Fruit fly (Drosophila melanogaster) whole organism, embryonic: ENCODE measurements around the gene CG3091.

Experiments
- Blimp-1 ChIP-seq: fragments of 200-800 bp; sonication (Bioruptor generic); optimal IDR thresholded peaks from 3 replicates; lab custom pipeline; 2018; ENCODE audit warnings: missing biosample characterization, missing genetic modification characterization, mild to moderate bottlenecking, moderate library complexity, missing genetic modification reagents
- BtbVII ChIP-seq: fragments of 200-800 bp; sonication (Bioruptor generic); optimal IDR thresholded peaks from 3 replicates; lab custom pipeline; 2017; ENCODE audit warnings: missing biosample characterization, mild to moderate bottlenecking, missing genetic modification characterization
- CG11247 ChIP-seq: fragments of 200-800 bp; sonication (Bioruptor generic); IDR thresholded peaks from 2 replicates; pipeline ENCODE4 v1.3.6; 2022; ENCODE audit warnings: missing biosample characterization, missing genetic modification characterization
- CG11695 ChIP-seq: fragments of 200-800 bp; sonication (Bioruptor generic); IDR thresholded peaks from 3 replicates; pipeline ENCODE4 v1.3.6; 2022; ENCODE audit warnings: missing biosample characterization, missing genetic modification characterization
- CG1233 ChIP-seq: fragments of 200-800 bp; sonication (Bioruptor generic); optimal IDR thresholded peaks from 4 replicates; lab custom pipeline; 2018; ENCODE audit warnings: missing biosample characterization, mild to moderate bottlenecking, missing genetic modification characterization
- CG13296 ChIP-seq: fragments of 200-800 bp; sonication (Bioruptor generic); optimal IDR thresholded peaks from 3 replicates; lab custom pipeline; 2018; ENCODE audit warnings: missing biosample characterization, mild to moderate bottlenecking, missing genetic modification characterization
- CG13624 ChIP-seq: fragments of 200-800 bp; sonication (Bioruptor generic); optimal IDR thresholded peaks from 2 replicates; lab custom pipeline; 2016; ENCODE audit warnings: missing biosample characterization, missing genetic modification characterization
- CG13775 ChIP-seq: fragments of 200-800 bp; sonication (Bioruptor generic); optimal IDR thresholded peaks from 3 replicates; lab custom pipeline; 2017; ENCODE audit warnings: missing biosample characterization, mild to moderate bottlenecking, missing genetic modification characterization
- CG17359 ChIP-seq: fragments of 200-800 bp; sonication (Bioruptor generic); optimal IDR thresholded peaks from 3 replicates; lab custom pipeline; 2018; ENCODE audit warnings: missing biosample characterization, mild to moderate bottlenecking, missing genetic modification characterization, moderate library complexity
- CG17829 ChIP-seq: fragments of 200-800 bp; optimal IDR thresholded peaks from 2 replicates; lab custom pipeline; 2019; ENCODE audit warnings: missing biosample characterization, mild to moderate bottlenecking, missing genetic modification characterization, moderate library complexity
- CG17912 ChIP-seq: fragments of 200-800 bp; sonication (Bioruptor generic); optimal IDR thresholded peaks from 2 replicates; lab custom pipeline; 2018; ENCODE audit warnings: missing biosample characterization, mild to moderate bottlenecking, missing genetic modification characterization
- CG18764 ChIP-seq: fragments of 200-800 bp; sonication (Bioruptor generic); optimal IDR thresholded peaks from 3 replicates; lab custom pipeline; 2016; ENCODE audit warnings: missing biosample characterization, missing genetic modification characterization
- CG2202 ChIP-seq: fragments of 200-800 bp; sonication (Bioruptor generic); optimal IDR thresholded peaks from 2 replicates; lab custom pipeline; 2018; ENCODE audit warnings: missing biosample characterization, mild to moderate bottlenecking, missing genetic modification characterization
- CG2889 ChIP-seq: fragments of 200-800 bp; sonication (Bioruptor generic); IDR thresholded peaks from 3 replicates; pipeline ENCODE4 v1.3.6; 2022; ENCODE audit warnings: missing biosample characterization, missing genetic modification characterization
- CG3065 ChIP-seq: fragments of 200-800 bp; sonication (Bioruptor generic); optimal IDR thresholded peaks from 2 replicates; lab custom pipeline; 2016; ENCODE audit warnings: missing biosample characterization, missing genetic modification characterization
- CG31224 ChIP-seq: fragments of 200-800 bp; sonication (Bioruptor generic); IDR thresholded peaks from 2 replicates; pipeline ENCODE4 v1.3.6; 2022; ENCODE audit warnings: missing biosample characterization, missing genetic modification characterization
- CG32767 ChIP-seq: fragments of 200-800 bp; sonication (Bioruptor generic); IDR thresholded peaks from 2 replicates; pipeline ENCODE4 v1.3.6; 2022; ENCODE audit warnings: missing biosample characterization, missing genetic modification characterization
- CG6654 ChIP-seq: fragments of 200-800 bp; sonication (Bioruptor generic); optimal IDR thresholded peaks from 2 replicates; lab custom pipeline; 2017; ENCODE audit warnings: missing biosample characterization, mild to moderate bottlenecking, missing genetic modification characterization
- CG7745 ChIP-seq: fragments of 200-800 bp; sonication (Bioruptor generic); optimal IDR thresholded peaks from 2 replicates; lab custom pipeline; 2018; ENCODE audit warnings: missing biosample characterization, mild to moderate bottlenecking, missing genetic modification characterization, moderate library complexity
- CG8281 ChIP-seq: fragments of 200-800 bp; sonication (Bioruptor generic); optimal IDR thresholded peaks from 2 replicates; lab custom pipeline; 2018; ENCODE audit warnings: missing biosample characterization, mild to moderate bottlenecking, missing genetic modification characterization, moderate library complexity
- Dref ChIP-seq: fragments of 200-800 bp; sonication (Bioruptor generic); IDR thresholded peaks from 2 replicates; pipeline ENCODE4 v1.3.6; 2022; ENCODE audit warnings: missing biosample characterization, missing genetic modification characterization
- ERR ChIP-seq: fragments of 200-800 bp; sonication (Bioruptor generic); optimal IDR thresholded peaks from 2 replicates; lab custom pipeline; 2016; ENCODE audit warnings: missing biosample characterization, missing genetic modification characterization
- Eip74EF ChIP-seq, 2 experiments: fragments of 200-800 bp in 1 of 2; fragments of >200 bp in 1 of 2; sonication (Bioruptor generic) in 1 of 2; optimal IDR thresholded peaks; 2 replicates each; lab custom pipeline; 2017 to 2019; ENCODE audit warnings: missing biosample characterization in 2 of 2, missing genetic modification characterization in 2 of 2, mild to moderate bottlenecking in 1 of 2, moderate library complexity in 1 of 2
- H15 ChIP-seq: fragments of 200-800 bp; sonication (Bioruptor generic); IDR thresholded peaks from 3 replicates; pipeline ENCODE4 v1.3.6; 2022; ENCODE audit warnings: missing biosample characterization, missing genetic modification characterization
- Hey ChIP-seq: fragments of 200-800 bp; sonication (Bioruptor generic); optimal IDR thresholded peaks from 3 replicates; lab custom pipeline; 2018; ENCODE audit warnings: missing biosample characterization, mild to moderate bottlenecking, missing genetic modification characterization
- Lim3 ChIP-seq: fragments of 200-800 bp; sonication (Bioruptor generic); IDR thresholded peaks from 2 replicates; pipeline ENCODE4 v1.3.6; 2022; ENCODE audit warnings: missing biosample characterization, missing genetic modification characterization
- Med ChIP-seq: fragments of 200-800 bp; sonication (Bioruptor generic); peaks from one replicate; lab custom pipeline; 2016; ENCODE audit warnings: missing biosample characterization, missing genetic modification characterization, mild to moderate bottlenecking, inconsistent platforms, moderate library complexity
- NfI ChIP-seq: fragments of 200-800 bp; sonication (Bioruptor generic); optimal IDR thresholded peaks from 3 replicates; lab custom pipeline; 2018; ENCODE audit warnings: missing biosample characterization, mild to moderate bottlenecking, missing genetic modification characterization, moderate library complexity
- Ravus ChIP-seq: fragments of 200-800 bp; sonication (Bioruptor generic); IDR thresholded peaks from 2 replicates; pipeline ENCODE4 v1.3.6; 2022; ENCODE audit warnings: missing biosample characterization, missing genetic modification characterization
- Vsx1 ChIP-seq: fragments of 200-800 bp; sonication (Bioruptor generic); optimal IDR thresholded peaks from 2 replicates; lab custom pipeline; 2017; ENCODE audit warnings: missing biosample characterization, mild to moderate bottlenecking, missing genetic modification characterization, missing genetic modification reagents
- ac ChIP-seq: fragments of 200-800 bp; sonication (Bioruptor generic); optimal IDR thresholded peaks from 3 replicates; lab custom pipeline; 2017; ENCODE audit warnings: missing biosample characterization, mild to moderate bottlenecking, missing genetic modification characterization
- ap ChIP-seq: fragments of 200-800 bp; sonication (Bioruptor generic); IDR thresholded peaks from 2 replicates; pipeline ENCODE4 v1.3.6; 2022; ENCODE audit warnings: missing biosample characterization, missing genetic modification characterization
- bigmax ChIP-seq: fragments of 200-800 bp; sonication (Bioruptor generic); optimal IDR thresholded peaks from 2 replicates; lab custom pipeline; 2018; ENCODE audit warnings: missing biosample characterization, mild to moderate bottlenecking, missing genetic modification characterization
- br ChIP-seq: fragments of >200 bp; optimal IDR thresholded peaks from 2 replicates; lab custom pipeline; 2017
- dmrt11E ChIP-seq: fragments of 200-800 bp; sonication (Bioruptor generic); optimal IDR thresholded peaks from 3 replicates; lab custom pipeline; 2018; ENCODE audit warnings: missing biosample characterization, mild to moderate bottlenecking, missing genetic modification characterization, moderate library complexity
- dysf ChIP-seq: fragments of 200-800 bp; sonication (Bioruptor generic); IDR thresholded peaks from 3 replicates; pipeline ENCODE4 v1.3.6; 2022; ENCODE audit warnings: missing biosample characterization, missing genetic modification characterization
- kay ChIP-seq: fragments of 200-800 bp; sonication (Bioruptor generic); optimal IDR thresholded peaks from 2 replicates; lab custom pipeline; 2016; ENCODE audit warnings: missing biosample characterization, missing genetic modification characterization
- lov ChIP-seq, 2 experiments: fragments of 200-800 bp in 1 of 2; fragments of >200 bp in 1 of 2; sonication (Bioruptor generic) in 1 of 2; IDR thresholded peaks in 1 of 2; optimal IDR thresholded peaks in 1 of 2; 2 replicates in 1 of 2; 3 replicates in 1 of 2; pipeline versions ENCODE4 v1.3.6 to Lab custom; 2017 to 2022; ENCODE audit warnings: missing biosample characterization in 1 of 2, missing genetic modification characterization in 1 of 2
- nerfin-2 ChIP-seq: fragments of 200-800 bp; sonication (Bioruptor generic); IDR thresholded peaks from 2 replicates; pipeline ENCODE4 v1.3.6; 2022; ENCODE audit warnings: missing biosample characterization, missing genetic modification characterization; ENCODE audit not compliant: partially characterized antibody
- otp ChIP-seq: fragments of 200-800 bp; sonication (Bioruptor generic); IDR thresholded peaks from 3 replicates; pipeline ENCODE4, ENCODE4 v1.3.6; 2022; ENCODE audit warnings: missing biosample characterization, missing genetic modification characterization
- p53 ChIP-seq: fragments of 200-800 bp; sonication (Bioruptor generic); optimal IDR thresholded peaks from 2 replicates; lab custom pipeline; 2016; ENCODE audit warnings: missing biosample characterization, missing genetic modification characterization
- pan ChIP-seq, 4 experiments: fragments of >200 bp in 3 of 4; fragments of 200-800 bp in 1 of 4; sonication (Bioruptor generic) in 1 of 4; optimal IDR thresholded peaks in 3 of 4; IDR thresholded peaks in 1 of 4; 2 replicates each; pipeline versions ENCODE4 v1.3.6 to Lab custom; 2017 to 2022; ENCODE audit warnings: missing biosample characterization in 2 of 4, missing genetic modification characterization in 2 of 4, mixed read lengths in 1 of 4
- pzg ChIP-seq: fragments of 200-800 bp; sonication (Bioruptor generic); optimal IDR thresholded peaks from 3 replicates; lab custom pipeline; 2018; ENCODE audit warnings: missing biosample characterization, mild to moderate bottlenecking, missing genetic modification characterization, moderate library complexity
- repo ChIP-seq: fragments of 200-800 bp; sonication (Bioruptor generic); optimal IDR thresholded peaks from 2 replicates; lab custom pipeline; 2016; ENCODE audit warnings: missing biosample characterization, missing genetic modification characterization
- ro ChIP-seq: fragments of 200-800 bp; sonication (Bioruptor generic); IDR thresholded peaks from 2 replicates; pipeline ENCODE4 v1.3.6; 2022; ENCODE audit warnings: missing biosample characterization, missing genetic modification characterization
- row ChIP-seq: fragments of 200-800 bp; sonication (Bioruptor generic); IDR thresholded peaks from 3 replicates; pipeline ENCODE4 v1.3.6; 2022; ENCODE audit warnings: missing biosample characterization, missing genetic modification characterization
- so ChIP-seq: fragments of 200-800 bp; sonication (Bioruptor generic); IDR thresholded peaks from 3 replicates; pipeline ENCODE4 v1.3.6; 2022; ENCODE audit warnings: missing biosample characterization, missing genetic modification characterization
- sr ChIP-seq: fragments of 200-800 bp; sonication (Bioruptor generic); IDR thresholded peaks from 3 replicates; pipeline ENCODE4 v1.3.6; 2022; ENCODE audit warnings: missing biosample characterization, missing genetic modification characterization
- tgo ChIP-seq: fragments of 200-800 bp; sonication (Bioruptor generic); IDR thresholded peaks from 3 replicates; pipeline ENCODE4 v1.3.6; 2022; ENCODE audit warnings: missing biosample characterization, missing genetic modification characterization
- zf30C ChIP-seq: fragments of 200-800 bp; sonication (Bioruptor generic); optimal IDR thresholded peaks from 3 replicates; lab custom pipeline; 2018; ENCODE audit warnings: missing biosample characterization, mild to moderate bottlenecking, missing genetic modification characterization

CG3091 gene

dm6 chrX:2262511-2262910, 8.5 kb upstream of the CG3091 start, which contains the start of the genes temp and CG3071 (continued):
- TF ChIP-seq CG17829 (peak; percentile 65), repo (GFP tag; lab: Kevin White, UChicago) (no peak), CG11695 (0 out of 3 replicates have a peak, but pooled peaks have one; percentile 37), ap (GFP tag; lab: Robert Waterston, UW) (no peak), Vsx1 (GFP tag; lab: Kevin White, UChicago) (peak; percentile 2), Dref (GFP tag; lab: Robert Waterston, UW) (peak; percentile 40), CG32767 (peak; percentile 36; the same call in 1 of the 2 replicates), ro (GFP tag; lab: Robert Waterston, UW) (no peak), CG3065 (GFP tag; lab: Kevin White, UChicago) (peak; percentile 8), CG17912 (no peak), Med (GFP tag; lab: Kevin White, UChicago) (peak; percentile 88), CG6654 (GFP tag; lab: Kevin White, UChicago) (no peak), ERR (peak; percentile 40), bigmax (GFP tag; lab: Kevin White, UChicago) (no peak), CG31224 (no peak), pan (optimal IDR thresholded peaks at IDR 0.05; lab: Kevin White, UChicago) (no peak), pan (GFP tag; optimal IDR thresholded peaks at IDR 0.05 in 1 of 2, IDR thresholded peaks at IDR 0.05 in 1 of 2) (peak in 1 of 2 experiments; percentile 39), zf30C (GFP tag; lab: Kevin White, UChicago) (no peak), kay (GFP tag; lab: Kevin White, UChicago) (peak; percentile 42), br (lab: Kevin White, UChicago) (no peak), H15 (GFP tag; lab: Robert Waterston, UW) (no peak), p53 (GFP tag; lab: Kevin White, UChicago) (peak; percentile 20), NfI (peak; percentile 54), lov (optimal IDR thresholded peaks at IDR 0.05; lab: Kevin White, UChicago) (no peak), lov (GFP tag; IDR thresholded peaks at IDR 0.05; lab: Robert Waterston, UW) (no peak), pzg (GFP tag; lab: Kevin White, UChicago) (peak; percentile 43), CG7745 (tag; lab: Kevin White, UChicago) (no peak), ac (no peak), CG17359 (tag; lab: Kevin White, UChicago) (peak; percentile 2), BtbVII (GFP tag; lab: Kevin White, UChicago) (peak; percentile 33), CG11247 (peak; percentile 21; the same call in 1 of the 2 replicates), tgo (GFP tag; lab: Robert Waterston, UW) (peak; percentile 54; the same call in 2 of the 3 replicates), dysf (GFP tag; lab: Robert Waterston, UW) (peak; percentile 73; the same call in 2 of the 3 replicates), Blimp-1 (GFP tag; lab: Kevin White, UChicago) (no peak), Ravus (GFP tag; lab: Robert Waterston, UW) (no peak), CG13624 (peak; percentile 20), CG2889 (GFP tag; lab: Robert Waterston, UW) (no peak), row (peak; percentile 97), Eip74EF (GFP tag; optimal IDR thresholded peaks at IDR 0.05; lab: Kevin White, UChicago) (no peak), CG13296 (peak; percentile 45), so (GFP tag; lab: Robert Waterston, UW) (no peak), dmrt11E (tag; lab: Kevin White, UChicago) (peak; percentile 54), otp (GFP tag; lab: Robert Waterston, UW) (no peak), CG13775 (peak; percentile 78), CG18764 (GFP tag; lab: Kevin White, UChicago) (no peak), Hey (tag; lab: Kevin White, UChicago) (peak; percentile 10), sr (GFP tag; lab: Robert Waterston, UW) (no peak), CG2202 (tag; lab: Kevin White, UChicago) (peak; percentile 6), Lim3 (no peak), CG8281 (no peak), nerfin-2 (GFP tag; lab: Robert Waterston, UW) (no peak), CG1233 (peak; percentile 50)
